Worm (Caenorhabditis elegans): ENCODE data around the gene lbp-8.

- no peak for TF ChIP-seq lin-15B (tag; optimal IDR thresholded peaks at IDR 0.05)
- TF ChIP-seq skn-1 (tag; optimal IDR thresholded peaks at IDR 0.05) = no peak
- TF ChIP-seq aly-2 (tag; optimal IDR thresholded peaks at IDR 0.05) = no peak
- no peak for TF ChIP-seq nhr-12 (tag; optimal IDR thresholded peaks at IDR 0.05)
- TF ChIP-seq ama-1 (optimal IDR thresholded peaks at IDR 0.05) = no peak
- TF ChIP-seq egl-27 (tag; optimal IDR thresholded peaks at IDR 0.05) = no peak
- TF ChIP-seq ceh-63 (GFP tag; optimal IDR thresholded peaks at IDR 0.05) = no peak
- TF ChIP-seq lin-39 (tag; optimal IDR thresholded peaks at IDR 0.05) = no peak
Observed at ce11 chrV:13876529-13876928, 14.0 kb upstream of the lbp-8 start, which contains the start of gene T22G5.1.

Data from whole organism, L1 larva.